Worm (Caenorhabditis elegans) whole organism, L4 larva: ENCODE results near the gene T13A10.64.

ENCODE experiments used
- F37D6.2 ChIP-seq: sonication (generic microtip); optimal IDR thresholded peaks from 2 replicates; lab custom pipeline; 2016; ENCODE audit warnings: mild to moderate bottlenecking, missing genetic modification characterization, missing compliant biosample characterization
- F49E8.2 ChIP-seq: sonication (generic microtip); optimal IDR thresholded peaks from 2 replicates; lab custom pipeline; 2016; ENCODE audit warnings: missing compliant biosample characterization, mild to moderate bottlenecking, missing genetic modification characterization, borderline replicate concordance
- Y48G9A.11 ChIP-seq: fragments of 200-800 bp; sonication (Bioruptor generic); IDR thresholded peaks from 2 replicates; pipeline ENCODE4 v1.3.6; 2022; ENCODE audit warnings: missing genetic modification reagents, missing genetic modification characterization, missing compliant biosample characterization
- aha-1 ChIP-seq: fragments of 150-350 bp; peaks from one replicate; lab custom pipeline; 2014; ENCODE audit warnings: missing biosample characterization, missing genetic modification characterization
- aly-2 ChIP-seq: sonication (generic microtip); optimal IDR thresholded peaks from 2 replicates; lab custom pipeline; 2018; ENCODE audit warnings: missing biosample characterization, missing genetic modification characterization
- ceh-20 ChIP-seq: fragments of 200-800 bp; sonication (Bioruptor generic); IDR thresholded peaks from 2 replicates; pipeline ENCODE4 v1.3.6; 2022; ENCODE audit warnings: missing genetic modification reagents, missing genetic modification characterization, missing compliant biosample characterization
- ceh-32 ChIP-seq: sonication (generic microtip); optimal IDR thresholded peaks from 2 replicates; lab custom pipeline; 2016; ENCODE audit warnings: mild to moderate bottlenecking, missing genetic modification characterization, missing compliant biosample characterization; ENCODE audit not compliant: poor library complexity
- ceh-62 ChIP-seq: sonication (generic microtip); optimal IDR thresholded peaks from 2 replicates; lab custom pipeline; 2017; ENCODE audit warnings: missing biosample characterization, missing genetic modification characterization
- ctbp-1 ChIP-seq: fragments of 200-800 bp; sonication (Bioruptor generic); IDR thresholded peaks from 2 replicates; pipeline ENCODE4 v1.3.6; 2022; ENCODE audit warnings: missing genetic modification reagents, missing genetic modification characterization, missing compliant biosample characterization
- daf-12 ChIP-seq: fragments of 150-350 bp; optimal IDR thresholded peaks from 2 replicates; lab custom pipeline; 2014; ENCODE audit warnings: missing biosample characterization, missing genetic modification reagents, missing genetic modification characterization
- daf-16 ChIP-seq, 3 experiments: sonication (generic microtip); optimal IDR thresholded peaks; 2 replicates each; lab custom pipeline; 2016 to 2017; ENCODE audit warnings: missing genetic modification characterization in 3 of 3, missing genetic modification reagents in 3 of 3, mild to moderate bottlenecking in 2 of 3, missing compliant biosample characterization in 2 of 3, missing biosample characterization in 1 of 3, moderate library complexity in 1 of 3
- dmd-6 ChIP-seq: fragments of 200-800 bp; sonication (Bioruptor generic); IDR thresholded peaks from 2 replicates; pipeline ENCODE4 v1.3.6; 2022; ENCODE audit warnings: missing genetic modification reagents, missing genetic modification characterization, missing compliant biosample characterization
- duxl-1 ChIP-seq: sonication (generic microtip); optimal IDR thresholded peaks from 2 replicates; lab custom pipeline; 2016; ENCODE audit warnings: mild to moderate bottlenecking, missing genetic modification characterization, moderate library complexity, missing compliant biosample characterization; ENCODE audit not compliant: poor library complexity
- dve-1 ChIP-seq: sonication (generic microtip); optimal IDR thresholded peaks from 2 replicates; lab custom pipeline; 2017; ENCODE audit warnings: antibody characterized with exemption, mild to moderate bottlenecking, missing genetic modification characterization, missing compliant biosample characterization; ENCODE audit not compliant: insufficient read depth
- egl-27 ChIP-seq: sonication (generic microtip); optimal IDR thresholded peaks from 3 replicates; lab custom pipeline; 2017; ENCODE audit warnings: missing biosample characterization, missing genetic modification reagents, missing genetic modification characterization
- fos-1 ChIP-seq: fragments of 150-350 bp; optimal IDR thresholded peaks from 2 replicates; lab custom pipeline; 2014; ENCODE audit warnings: missing biosample characterization, missing genetic modification characterization
- gei-8 ChIP-seq: fragments of 200-800 bp; sonication (Bioruptor generic); optimal IDR thresholded peaks from 2 replicates; lab custom pipeline; 2018; ENCODE audit warnings: mild to moderate bottlenecking, missing genetic modification characterization, missing compliant biosample characterization
- hif-1 ChIP-seq, 2 experiments: sonication (generic microtip); optimal IDR thresholded peaks; 2 replicates each; lab custom pipeline; 2016 to 2017; ENCODE audit warnings: missing compliant biosample characterization in 2 of 2, missing genetic modification characterization in 2 of 2, missing genetic modification reagents in 2 of 2, missing genotype in 2 of 2, mild to moderate bottlenecking in 1 of 2
- lin-1 ChIP-seq: fragments of 200-800 bp; sonication (Bioruptor generic); IDR thresholded peaks from 2 replicates; pipeline ENCODE4 v1.3.6; 2022; ENCODE audit warnings: missing genetic modification reagents, missing genetic modification characterization, missing compliant biosample characterization
- lin-13 ChIP-seq: fragments of 150-350 bp; optimal IDR thresholded peaks from 2 replicates; lab custom pipeline; 2014; ENCODE audit warnings: missing biosample characterization, missing genetic modification reagents, missing genetic modification characterization
- lin-38 ChIP-seq: fragments of 200-800 bp; sonication (Bioruptor generic); IDR thresholded peaks from 2 replicates; pipeline ENCODE4 v1.3.6; 2022; ENCODE audit warnings: missing genetic modification reagents, missing genetic modification characterization, missing compliant biosample characterization
- madf-5 ChIP-seq, 2 experiments: fragments of 200-800 bp; sonication (Bioruptor generic); IDR thresholded peaks; 2 replicates each; pipeline ENCODE4 v1.3.6; 2022; ENCODE audit warnings: missing compliant biosample characterization in 2 of 2, missing genetic modification characterization in 2 of 2
- madf-9 ChIP-seq: fragments of 200-800 bp; sonication (Bioruptor generic); conservative IDR thresholded peaks from 2 replicates; pipeline ENCODE4 v1.3.6; 2022; ENCODE audit warnings: missing genetic modification reagents, missing genetic modification characterization, missing compliant biosample characterization
- mdt-29 ChIP-seq: fragments of 200-800 bp; sonication (Bioruptor generic); IDR thresholded peaks from 2 replicates; pipeline ENCODE4 v1.3.6; 2022; ENCODE audit warnings: missing genetic modification reagents, missing genetic modification characterization, missing compliant biosample characterization
- nhr-28 ChIP-seq: fragments of 150-350 bp; optimal IDR thresholded peaks from 2 replicates; lab custom pipeline; 2014; ENCODE audit warnings: missing biosample characterization, missing genetic modification characterization
- nhr-6 ChIP-seq: fragments of 150-350 bp; optimal IDR thresholded peaks from 2 replicates; lab custom pipeline; 2014; ENCODE audit warnings: missing biosample characterization, missing genetic modification characterization
- php-3 ChIP-seq: fragments of 200-800 bp; sonication (Bioruptor generic); IDR thresholded peaks from 2 replicates; pipeline ENCODE4 v1.3.6; 2022; ENCODE audit warnings: missing genetic modification reagents, missing genetic modification characterization, missing compliant biosample characterization
- pqm-1 ChIP-seq: sonication (generic microtip); optimal IDR thresholded peaks from 2 replicates; lab custom pipeline; 2017; ENCODE audit warnings: missing biosample characterization, missing genetic modification characterization
- sdz-12 ChIP-seq: fragments of 200-800 bp; sonication (Bioruptor generic); optimal IDR thresholded peaks from 2 replicates; lab custom pipeline; 2018; ENCODE audit warnings: mild to moderate bottlenecking, missing genetic modification characterization, missing compliant biosample characterization
- set-16 ChIP-seq: fragments of 200-800 bp; sonication (Bioruptor generic); IDR thresholded peaks from 2 replicates; pipeline ENCODE4 v1.3.6; 2022; ENCODE audit warnings: missing genetic modification reagents, missing genetic modification characterization, missing compliant biosample characterization
- spr-1 ChIP-seq: sonication (generic microtip); optimal IDR thresholded peaks from 2 replicates; lab custom pipeline; 2016; ENCODE audit warnings: mild to moderate bottlenecking, missing genetic modification characterization, missing compliant biosample characterization
- spr-3 ChIP-seq: fragments of 200-800 bp; sonication (Bioruptor generic); optimal IDR thresholded peaks from 2 replicates; lab custom pipeline; 2018; ENCODE audit warnings: mild to moderate bottlenecking, missing genetic modification characterization, missing compliant biosample characterization
- unc-130 ChIP-seq: sonication (generic microtip); optimal IDR thresholded peaks from 2 replicates; lab custom pipeline; 2016; ENCODE audit warnings: missing genetic modification reagents, missing genetic modification characterization, missing compliant biosample characterization
- unc-62 ChIP-seq, 3 experiments: fragments of 150-350 bp in 1 of 3; sonication (generic microtip); optimal IDR thresholded peaks in 2 of 3; peaks in 1 of 3; 1 replicate in 1 of 3; 2 replicates in 2 of 3; lab custom pipeline; 2014 to 2017; ENCODE audit warnings: missing biosample characterization in 3 of 3, missing genetic modification characterization in 3 of 3, missing genetic modification reagents in 3 of 3, missing genotype in 1 of 3
- vab-7 ChIP-seq: fragments of 200-800 bp; sonication (Bioruptor generic); IDR thresholded peaks from 2 replicates; pipeline ENCODE4 v1.3.6; 2022; ENCODE audit warnings: missing genetic modification reagents, missing genetic modification characterization, missing compliant biosample characterization
- zip-2 ChIP-seq: fragments of 150-350 bp; optimal IDR thresholded peaks from 2 replicates; lab custom pipeline; 2014; ENCODE audit warnings: missing biosample characterization, missing genetic modification characterization

The T13A10.64 gene

ce11 chrIV:6220142-6220541 is 34.6 kb upstream of the T13A10.64 start:
- peak; percentile 79 for TF ChIP-seq dmd-6 (GFP tag; lab: Robert Waterston, UW)
- TF ChIP-seq lin-1 (GFP tag; lab: Robert Waterston, UW), result peak; percentile 76

ce11 chrIV:6221878-6222277 is 32.9 kb upstream of the T13A10.64 start, which contains the start of gene C49A9.3:
TSS of gene C49A9.3 (plus strand) at chrIV:6222089.
- TF ChIP-seq spr-3 (GFP tag; lab: Kevin White, UChicago) (no peak), nhr-28 (peak; percentile 64), daf-12 (tag; lab: Kevin White, UChicago) (no peak), vab-7 (GFP tag; lab: Robert Waterston, UW) (no peak), lin-13 (GFP tag; lab: Kevin White, UChicago) (no peak), duxl-1 (tag; lab: Kevin White, UChicago) (no peak), daf-16 (GFP tag; optimal IDR thresholded peaks at IDR 0.05; lab: Kevin White, UChicago) (no peak), daf-16 (tag; optimal IDR thresholded peaks at IDR 0.05; lab: Kevin White, UChicago) (peak; percentile 73), lin-38 (GFP tag; lab: Robert Waterston, UW) (no peak), ceh-20 (no peak), aly-2 (tag; lab: Kevin White, UChicago) (no peak), dmd-6 (GFP tag; lab: Robert Waterston, UW) (peak; percentile 35; the same call in 1 of the 2 replicates), php-3 (GFP tag; lab: Robert Waterston, UW) (0 out of 2 replicates have a peak, but pooled peaks have one; percentile 34), ceh-32 (tag; lab: Kevin White, UChicago) (no peak), pqm-1 (tag; lab: Kevin White, UChicago) (peak; percentile 55), sdz-12 (GFP tag; lab: Kevin White, UChicago) (no peak), ceh-62 (tag; lab: Kevin White, UChicago) (no peak), egl-27 (tag; lab: Kevin White, UChicago) (no peak)

- no peak for TF ChIP-seq madf-9 (GFP tag; lab: Robert Waterston, UW)
- no peak for TF ChIP-seq mdt-29 (GFP tag; lab: Robert Waterston, UW)
- no peak for TF ChIP-seq Y48G9A.11
- TF ChIP-seq gei-8 (GFP tag; lab: Kevin White, UChicago), result no peak
- no peak for TF ChIP-seq sdz-12 (GFP tag; lab: Kevin White, UChicago)
- TF ChIP-seq ceh-62 (tag; lab: Kevin White, UChicago), result no peak
- no peak for TF ChIP-seq set-16 (GFP tag; lab: Robert Waterston, UW)
- peak; percentile 18 for TF ChIP-seq nhr-28
- peak; percentile 8 for TF ChIP-seq pqm-1 (tag; lab: Kevin White, UChicago)
- no peak for TF ChIP-seq F37D6.2 (tag; lab: Kevin White, UChicago)
- no peak for TF ChIP-seq hif-1 (tag; optimal IDR thresholded peaks at IDR 0.05; lab: Kevin White, UChicago)
- TF ChIP-seq aha-1 (tag; lab: Kevin White, UChicago), result no peak
- no peak for TF ChIP-seq nhr-6 (tag; lab: Kevin White, UChicago)
- TF ChIP-seq unc-130 (GFP tag; lab: Kevin White, UChicago), result no peak
- no peak for TF ChIP-seq daf-16 (GFP tag; optimal IDR thresholded peaks at IDR 0.05; lab: Kevin White, UChicago)
- peak; percentile 36 for TF ChIP-seq daf-16 (tag; optimal IDR thresholded peaks at IDR 0.05; lab: Kevin White, UChicago)
- no peak for TF ChIP-seq F49E8.2 (tag; lab: Kevin White, UChicago)
- no peak for TF ChIP-seq duxl-1 (tag; lab: Kevin White, UChicago)
- TF ChIP-seq zip-2 (tag; lab: Kevin White, UChicago), result no peak
- TF ChIP-seq fos-1 (tag; lab: Kevin White, UChicago), result no peak
- no peak for TF ChIP-seq spr-1 (tag; lab: Kevin White, UChicago)
- no peak for TF ChIP-seq unc-62 (GFP tag; optimal IDR thresholded peaks at IDR 0.05 in 1 of 2; lab: Kevin White, UChicago)
- TF ChIP-seq unc-62 (tag; optimal IDR thresholded peaks at IDR 0.05; lab: Kevin White, UChicago), result no peak
These were observed 29.6 kb upstream of the T13A10.64 start, which contains the start of gene C49A9.2 for ce11 chrIV:6225143-6225542. TSS of gene C49A9.2 (plus strand) at chrIV:6225443.

ce11 chrIV:6227974-6228373 is 26.8 kb upstream of the T13A10.64 start, which contains the start of gene C49A9.1:
TSS of gene C49A9.1 (plus strand) at chrIV:6228190.
- TF ChIP-seq madf-5 (GFP tag; IDR thresholded peaks at IDR 0.05; lab: Robert Waterston, UW) (no peak), daf-16 (GFP tag; optimal IDR thresholded peaks at IDR 0.05; lab: Kevin White, UChicago) (no peak), daf-16 (tag; optimal IDR thresholded peaks at IDR 0.05; lab: Kevin White, UChicago) (peak; percentile 46), ctbp-1 (GFP tag; lab: Robert Waterston, UW) (no peak), aha-1 (tag; lab: Kevin White, UChicago) (peak; percentile 32), nhr-28 (peak; percentile 3), pqm-1 (tag; lab: Kevin White, UChicago) (peak; percentile 70), dve-1 (tag; lab: Kevin White, UChicago) (peak; percentile 15)
